Fruit fly (Drosophila melanogaster): Measurements from ENCODE around the gene CG12170.

Gene CG12170

DNA sequence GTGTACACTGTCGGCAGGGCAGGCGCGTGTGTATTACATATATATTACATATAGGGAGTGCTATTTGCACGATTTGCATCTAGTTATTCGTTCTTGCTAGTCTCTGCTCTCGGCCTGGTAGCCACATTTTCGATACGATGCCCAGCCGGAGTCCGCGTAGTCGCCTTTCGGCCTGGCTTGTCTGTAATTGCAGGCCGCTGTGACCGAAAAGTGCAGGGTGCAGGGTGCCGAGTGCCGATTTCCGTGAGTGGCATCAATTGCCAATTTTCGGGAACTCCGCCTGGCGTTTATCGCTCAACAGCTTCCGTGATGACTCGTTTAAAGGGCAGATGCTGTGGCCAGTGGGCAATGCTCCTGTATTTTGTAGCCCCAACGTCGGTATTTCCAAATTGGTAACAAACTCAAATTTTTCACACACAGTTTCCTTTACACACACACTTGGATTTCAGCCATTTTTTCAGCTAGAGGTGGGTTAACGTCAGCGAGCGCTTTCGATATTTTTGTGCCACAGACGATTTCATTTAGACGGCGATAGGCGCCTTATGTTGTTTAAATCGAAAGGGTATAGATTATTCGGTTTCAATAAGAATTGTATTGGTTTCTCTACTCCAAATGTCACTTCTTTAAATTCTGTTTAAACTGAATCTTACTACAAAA is 49.0 kb upstream of the CG12170 start, which contains the start of gene CG2926 (continued):
- no peak for TF ChIP-seq nom (GFP tag; optimal IDR thresholded peaks at IDR 0.05)
- 0 out of 2 replicates have a peak, but pooled peaks have one; percentile 15 for TF ChIP-seq crol (GFP tag; IDR thresholded peaks at IDR 0.05)
- peak; percentile 29 for TF ChIP-seq tin (GFP tag; optimal IDR thresholded peaks at IDR 0.05)
- TF ChIP-seq croc (GFP tag; conservative IDR thresholded peaks at IDR 0.05), result no peak
- TF ChIP-seq CG13287 (GFP tag; IDR thresholded peaks at IDR 0.05; ENCODE audit: partially characterized antibody), result peak; percentile 91
- no peak for TF ChIP-seq lov (optimal IDR thresholded peaks at IDR 0.05)
- TF ChIP-seq lov (GFP tag; IDR thresholded peaks at IDR 0.05), result 0 out of 3 replicates have a peak, but pooled peaks have one; percentile 5
- TF ChIP-seq CG12744 (GFP tag; optimal IDR thresholded peaks at IDR 0.05), result no peak
- peak; percentile 40 for TF ChIP-seq fu2 (GFP tag; optimal IDR thresholded peaks at IDR 0.05)
- no peak for TF ChIP-seq CG18262 (tag; optimal IDR thresholded peaks at IDR 0.05)
- peak; percentile 62 for TF ChIP-seq CG12659 (GFP tag; optimal IDR thresholded peaks at IDR 0.05)
- no peak for TF ChIP-seq sr (GFP tag; IDR thresholded peaks at IDR 0.05)
- no peak for TF ChIP-seq luna (GFP tag; optimal IDR thresholded peaks at IDR 0.05)
- TF ChIP-seq Trl (optimal IDR thresholded peaks at IDR 0.05), result no peak
- peak; percentile 48 for TF ChIP-seq Trl (GFP tag; optimal IDR thresholded peaks at IDR 0.05)
- TF ChIP-seq CHES-1-like (GFP tag; optimal IDR thresholded peaks at IDR 0.05), result peak; percentile 29
- TF ChIP-seq CG10959 (GFP tag; IDR thresholded peaks at IDR 0.05), result no peak
- TF ChIP-seq bigmax (GFP tag; optimal IDR thresholded peaks at IDR 0.05), result no peak
- TF ChIP-seq CG1602 (GFP tag; optimal IDR thresholded peaks at IDR 0.05), result no peak
- TF ChIP-seq Bteb2 (GFP tag; optimal IDR thresholded peaks at IDR 0.05), result no peak
- TF ChIP-seq Aef1 (GFP tag; IDR thresholded peaks at IDR 0.05), result 0 out of 3 replicates have a peak, but pooled peaks have one; percentile 13
- TF ChIP-seq CG2678 (tag; optimal IDR thresholded peaks at IDR 0.05), result no peak
- TF ChIP-seq E2f1 (GFP tag; IDR thresholded peaks at IDR 0.05), result no peak
- TF ChIP-seq CG18011 (GFP tag; optimal IDR thresholded peaks at IDR 0.05), result no peak
- peak in 1 of 2 experiments; percentile 51 for TF ChIP-seq chif (GFP tag; optimal IDR thresholded peaks at IDR 0.05)
- TF ChIP-seq CG9609 (GFP tag; optimal IDR thresholded peaks at IDR 0.05), result peak; percentile 44
- peak; percentile 81 for TF ChIP-seq CG30020 (tag; optimal IDR thresholded peaks at IDR 0.05)
- TF ChIP-seq Dip2 (GFP tag; IDR thresholded peaks at IDR 0.05), result no peak
- no peak for TF ChIP-seq Sry-β (GFP tag; optimal IDR thresholded peaks at IDR 0.05)
- TF ChIP-seq peb (GFP tag; IDR thresholded peaks at IDR 0.05), result no peak
- peak; percentile 72 for TF ChIP-seq slbo (GFP tag; IDR thresholded peaks at IDR 0.05)
- no peak for TF ChIP-seq CG15073 (GFP tag; optimal IDR thresholded peaks at IDR 0.05)
- no peak for TF ChIP-seq CG10274 (GFP tag; optimal IDR thresholded peaks at IDR 0.05)
- TF ChIP-seq nau (GFP tag; optimal IDR thresholded peaks at IDR 0.05), result no peak
- TF ChIP-seq Bgb (GFP tag; IDR thresholded peaks at IDR 0.05; ENCODE audit: partially characterized antibody), result peak; percentile 94
- TF ChIP-seq Poxn (GFP tag; IDR thresholded peaks at IDR 0.05), result no peak
- TF ChIP-seq CG42726 (GFP tag; IDR thresholded peaks at IDR 0.05; ENCODE audit: partially characterized antibody), result peak; percentile 88
- TF ChIP-seq Gsc (GFP tag; IDR thresholded peaks at IDR 0.05), result no peak
- TF ChIP-seq CG34376 (GFP tag; optimal IDR thresholded peaks at IDR 0.05), result peak; percentile 15
- peak; percentile 38 for TF ChIP-seq vfl (GFP tag; optimal IDR thresholded peaks at IDR 0.05)
- no peak for TF ChIP-seq gt (GFP tag; IDR thresholded peaks at IDR 0.05)
- no peak for TF ChIP-seq B-H2 (GFP tag; optimal IDR thresholded peaks at IDR 0.05)
- TF ChIP-seq seq (GFP tag; IDR thresholded peaks at IDR 0.05), result no peak
- TF ChIP-seq CG14014 (GFP tag; IDR thresholded peaks at IDR 0.05), result peak; percentile 43; the same call in 1 of the 2 replicates
- TF ChIP-seq gcm (GFP tag; optimal IDR thresholded peaks at IDR 0.05), result no peak
- no peak for TF ChIP-seq CG8478 (optimal IDR thresholded peaks at IDR 0.05)
- TF ChIP-seq Oli (tag; optimal IDR thresholded peaks at IDR 0.05), result no peak
- TF ChIP-seq CG16863 (GFP tag; optimal IDR thresholded peaks at IDR 0.05), result no peak
- no peak for TF ChIP-seq CG10462 (GFP tag; optimal IDR thresholded peaks at IDR 0.05)
- TF ChIP-seq CG17568 (GFP tag; optimal IDR thresholded peaks at IDR 0.05), result no peak
- peak; percentile 45; the same call in 1 of the 3 replicates for TF ChIP-seq dysf (GFP tag; IDR thresholded peaks at IDR 0.05)
